Fruit fly (Drosophila melanogaster): Measurements from ENCODE around the gene CG17493.

- TF ChIP-seq foxo (GFP tag; optimal IDR thresholded peaks at IDR 0.05), result no peak
- TF ChIP-seq Hnf4 (GFP tag; optimal IDR thresholded peaks at IDR 0.05), result peak; percentile 20
- TF ChIP-seq CrebA (GFP tag; optimal IDR thresholded peaks at IDR 0.05; ENCODE audit: borderline replicate concordance), result peak; percentile 0
- TF ChIP-seq sv (GFP tag; optimal IDR thresholded peaks at IDR 0.05), result no peak
- no peak for TF ChIP-seq psq (GFP tag; optimal IDR thresholded peaks at IDR 0.05)
- no peak for TF ChIP-seq h (GFP tag; optimal IDR thresholded peaks at IDR 0.05)
- TF ChIP-seq jim (GFP tag; optimal IDR thresholded peaks at IDR 0.05), result no peak
Measured at dm6 chr2L:22536488-22537041, 13.3 kb upstream of the CG17493 start, which contains the start of gene RpL5.
